Worm (Caenorhabditis elegans): ENCODE results near the gene tpk-1.

Gene tpk-1

ce11 chrIII:8888956-8889355 is 23.0 kb upstream of the tpk-1 start, which contains the start of gene ZK637.14:
ZK637.14 (minus strand) TSS chrIII:8889156.
- TF ChIP-seq hlh-1 (tag; optimal IDR thresholded peaks at IDR 0.05) (no peak), nhr-237 (tag; optimal IDR thresholded peaks at IDR 0.05) (peak; percentile 30), pha-4 (tag; optimal IDR thresholded peaks at IDR 0.05) (peak; percentile 56), lsy-2 (tag; optimal IDR thresholded peaks at IDR 0.05) (peak; percentile 57), cnd-1 (tag; optimal IDR thresholded peaks at IDR 0.05) (no peak), nhr-76 (tag; optimal IDR thresholded peaks at IDR 0.05) (no peak), unc-120 (tag; optimal IDR thresholded peaks at IDR 0.05; ENCODE audit: poor library complexity, severe bottlenecking) (peak; percentile 54), mep-1 (tag; optimal IDR thresholded peaks at IDR 0.05) (peak; percentile 42), ces-1 (GFP tag; optimal IDR thresholded peaks at IDR 0.05) (peak; percentile 76), lin-13 (tag; optimal IDR thresholded peaks at IDR 0.05) (peak; percentile 25)

ce11 chrIII:8889931-8890330 is 22.0 kb upstream of the tpk-1 start, which contains the start of gene lnkn-1:
lnkn-1 (plus strand) TSS chrIII:8890231.
- TF ChIP-seq nhr-12 (tag; optimal IDR thresholded peaks at IDR 0.05), result no peak
- no peak for TF ChIP-seq unc-39 (tag; optimal IDR thresholded peaks at IDR 0.05)
- no peak for TF ChIP-seq ztf-11 (tag; optimal IDR thresholded peaks at IDR 0.05)
- no peak for TF ChIP-seq lin-32 (GFP tag; optimal IDR thresholded peaks at IDR 0.05)
- TF ChIP-seq blmp-1 (tag; optimal IDR thresholded peaks at IDR 0.05), result no peak
- TF ChIP-seq ces-1 (GFP tag; optimal IDR thresholded peaks at IDR 0.05), result no peak
- no peak for TF ChIP-seq hlh-1 (tag; optimal IDR thresholded peaks at IDR 0.05)
- no peak for TF ChIP-seq M03D4.4 (tag; optimal IDR thresholded peaks at IDR 0.05)
- no peak for TF ChIP-seq lin-13 (tag; optimal IDR thresholded peaks at IDR 0.05)
- no peak for TF ChIP-seq ceh-39 (tag; optimal IDR thresholded peaks at IDR 0.05)
- TF ChIP-seq ham-2 (GFP tag; optimal IDR thresholded peaks at IDR 0.05), result no peak
- no peak for TF ChIP-seq mls-2 (tag; optimal IDR thresholded peaks at IDR 0.05)
- no peak for TF ChIP-seq snpc-4 (tag; optimal IDR thresholded peaks at IDR 0.05)
- no peak for TF ChIP-seq elt-3 (tag; optimal IDR thresholded peaks at IDR 0.05)
- TF ChIP-seq nhr-2 (tag; optimal IDR thresholded peaks at IDR 0.05), result no peak
- no peak for TF ChIP-seq lsy-2 (tag; optimal IDR thresholded peaks at IDR 0.05)
- no peak for TF ChIP-seq nhr-76 (tag; optimal IDR thresholded peaks at IDR 0.05)
- TF ChIP-seq pha-4 (tag; optimal IDR thresholded peaks at IDR 0.05), result no peak

- TF ChIP-seq ztf-11 (tag; optimal IDR thresholded peaks at IDR 0.05), result no peak
- no peak for TF ChIP-seq lin-32 (GFP tag; optimal IDR thresholded peaks at IDR 0.05)
- no peak for TF ChIP-seq unc-62 (GFP tag; optimal IDR thresholded peaks at IDR 0.05)
- TF ChIP-seq bed-3 (GFP tag; optimal IDR thresholded peaks at IDR 0.05), result no peak
- no peak for TF ChIP-seq nhr-2 (tag; optimal IDR thresholded peaks at IDR 0.05)
- no peak for TF ChIP-seq nhr-28 (tag; optimal IDR thresholded peaks at IDR 0.05)
- TF ChIP-seq elt-3 (tag; optimal IDR thresholded peaks at IDR 0.05), result no peak
- TF ChIP-seq ces-1 (GFP tag; optimal IDR thresholded peaks at IDR 0.05), result no peak
- TF ChIP-seq mep-1 (tag; optimal IDR thresholded peaks at IDR 0.05), result no peak
- TF ChIP-seq flh-1 (GFP tag; optimal IDR thresholded peaks at IDR 0.05), result no peak
- no peak for TF ChIP-seq drap-1 (GFP tag; optimal IDR thresholded peaks at IDR 0.05)
- no peak for TF ChIP-seq sptf-1 (tag; optimal IDR thresholded peaks at IDR 0.05)
- no peak for TF ChIP-seq pha-4 (tag; optimal IDR thresholded peaks at IDR 0.05)
- no peak for TF ChIP-seq cnd-1 (tag; optimal IDR thresholded peaks at IDR 0.05)
- TF ChIP-seq blmp-1 (tag; optimal IDR thresholded peaks at IDR 0.05), result no peak
- TF ChIP-seq elt-1 (tag; optimal IDR thresholded peaks at IDR 0.05; ENCODE audit: borderline replicate concordance, insufficient read depth), result no peak
- no peak for TF ChIP-seq unc-120 (tag; optimal IDR thresholded peaks at IDR 0.05; ENCODE audit: poor library complexity, severe bottlenecking)
- no peak for TF ChIP-seq nhr-12 (tag; optimal IDR thresholded peaks at IDR 0.05)
These were observed 18.5 kb upstream of the tpk-1 start, which contains the start of gene ZK637.4 for ce11 chrIII:8893464-8893863. ZK637.4 (plus strand) TSS chrIII:8893764.

ce11 chrIII:8894782-8895181 is 17.2 kb upstream of the tpk-1 start, which contains the start of gene asna-1:
asna-1 (plus strand) TSS chrIII:8895082.
- TF ChIP-seq ceh-39 (tag; optimal IDR thresholded peaks at IDR 0.05), result no peak
- TF ChIP-seq pha-4 (tag; optimal IDR thresholded peaks at IDR 0.05), result no peak
- no peak for TF ChIP-seq tbx-8 (GFP tag; optimal IDR thresholded peaks at IDR 0.05)
- TF ChIP-seq nhr-76 (tag; optimal IDR thresholded peaks at IDR 0.05), result no peak
- no peak for TF ChIP-seq mep-1 (tag; optimal IDR thresholded peaks at IDR 0.05)
- no peak for TF ChIP-seq lsy-2 (tag; optimal IDR thresholded peaks at IDR 0.05)
- no peak for TF ChIP-seq sptf-1 (tag; optimal IDR thresholded peaks at IDR 0.05)
- no peak for TF ChIP-seq nhr-237 (tag; optimal IDR thresholded peaks at IDR 0.05)
- TF ChIP-seq unc-120 (tag; optimal IDR thresholded peaks at IDR 0.05; ENCODE audit: poor library complexity, severe bottlenecking), result no peak
- TF ChIP-seq unc-39 (tag; optimal IDR thresholded peaks at IDR 0.05), result no peak
- TF ChIP-seq lin-13 (tag; optimal IDR thresholded peaks at IDR 0.05), result no peak
- TF ChIP-seq elt-3 (tag; optimal IDR thresholded peaks at IDR 0.05), result no peak
- no peak for TF ChIP-seq nhr-28 (tag; optimal IDR thresholded peaks at IDR 0.05)
- no peak for TF ChIP-seq mab-5 (tag; optimal IDR thresholded peaks at IDR 0.05)
- TF ChIP-seq mls-2 (tag; optimal IDR thresholded peaks at IDR 0.05), result no peak

Measured in whole organism, mixed stage, embryonic.